Fruit fly (Drosophila melanogaster) whole organism, embryonic: ENCODE measurements around the gene Cdc14.

ENCODE experiments used
- CG10366 ChIP-seq: fragments of 200-800 bp; sonication (Bioruptor generic); IDR thresholded peaks from 2 replicates; pipeline ENCODE4 v1.3.6; 2022; ENCODE audit warnings: missing biosample characterization, missing genetic modification characterization
- CG12104 ChIP-seq: fragments of 200-800 bp; sonication (Bioruptor generic); optimal IDR thresholded peaks from 3 replicates; lab custom pipeline; 2016; ENCODE audit warnings: missing biosample characterization, missing genetic modification characterization
- CG12942 ChIP-seq: fragments of 200-800 bp; sonication (Bioruptor generic); optimal IDR thresholded peaks from 3 replicates; lab custom pipeline; 2016; ENCODE audit warnings: missing biosample characterization, missing genetic modification characterization
- CG13894 ChIP-seq: fragments of 200-800 bp; sonication (Bioruptor generic); optimal IDR thresholded peaks from 3 replicates; lab custom pipeline; 2018; ENCODE audit warnings: missing biosample characterization, mild to moderate bottlenecking, missing genetic modification characterization, moderate library complexity
- CG15011 ChIP-seq: fragments of 200-800 bp; sonication (Bioruptor generic); optimal IDR thresholded peaks from 3 replicates; lab custom pipeline; 2018; ENCODE audit warnings: missing biosample characterization, mild to moderate bottlenecking, missing genetic modification characterization
- CG17359 ChIP-seq: fragments of 200-800 bp; sonication (Bioruptor generic); optimal IDR thresholded peaks from 3 replicates; lab custom pipeline; 2018; ENCODE audit warnings: missing biosample characterization, mild to moderate bottlenecking, missing genetic modification characterization, moderate library complexity
- CG18599 ChIP-seq: fragments of 200-800 bp; sonication (Bioruptor generic); optimal IDR thresholded peaks from 3 replicates; lab custom pipeline; 2017; ENCODE audit warnings: missing biosample characterization, missing genetic modification characterization, mild to moderate bottlenecking, moderate library complexity, missing genetic modification reagents
- CG4424 ChIP-seq: fragments of 200-800 bp; sonication (Bioruptor generic); optimal IDR thresholded peaks from 3 replicates; lab custom pipeline; 2016; ENCODE audit warnings: missing biosample characterization, missing genetic modification characterization
- CG7271 ChIP-seq: fragments of 200-800 bp; sonication (Bioruptor generic); optimal IDR thresholded peaks from 2 replicates; lab custom pipeline; 2018; ENCODE audit warnings: missing biosample characterization, mild to moderate bottlenecking, missing genetic modification characterization, moderate library complexity
- CG7357 ChIP-seq: fragments of 200-800 bp; sonication (Bioruptor generic); IDR thresholded peaks from 3 replicates; pipeline ENCODE4 v1.3.6; 2022; ENCODE audit warnings: missing biosample characterization, missing genetic modification characterization
- CG8281 ChIP-seq: fragments of 200-800 bp; sonication (Bioruptor generic); optimal IDR thresholded peaks from 2 replicates; lab custom pipeline; 2018; ENCODE audit warnings: missing biosample characterization, mild to moderate bottlenecking, missing genetic modification characterization, moderate library complexity
- D19B ChIP-seq: fragments of 200-800 bp; sonication (Bioruptor generic); optimal IDR thresholded peaks from 2 replicates; lab custom pipeline; 2017; ENCODE audit warnings: missing biosample characterization, mild to moderate bottlenecking, missing genetic modification characterization
- Dll ChIP-seq: fragments of 200-800 bp; sonication (Bioruptor generic); IDR thresholded peaks from 4 replicates; pipeline ENCODE4 v1.3.6; 2022; ENCODE audit warnings: missing biosample characterization, missing genetic modification characterization; ENCODE audit not compliant: partially characterized antibody
- H2.0 ChIP-seq: fragments of 200-800 bp; sonication (Bioruptor generic); IDR thresholded peaks from 2 replicates; pipeline ENCODE4 v1.3.6; 2022; ENCODE audit warnings: missing biosample characterization, missing genetic modification characterization
- Hey ChIP-seq: fragments of 200-800 bp; sonication (Bioruptor generic); optimal IDR thresholded peaks from 3 replicates; lab custom pipeline; 2018; ENCODE audit warnings: missing biosample characterization, mild to moderate bottlenecking, missing genetic modification characterization
- HmgD ChIP-seq: fragments of 200-800 bp; sonication (Bioruptor generic); optimal IDR thresholded peaks from 3 replicates; lab custom pipeline; 2016; ENCODE audit warnings: missing biosample characterization, missing genetic modification characterization
- Lhr ChIP-seq: fragments of 200-800 bp; sonication (Bioruptor generic); optimal IDR thresholded peaks from 3 replicates; lab custom pipeline; 2017; ENCODE audit warnings: mild to moderate bottlenecking, missing biosample characterization, missing genetic modification reagents, missing genetic modification characterization
- Med ChIP-seq: fragments of 200-800 bp; sonication (Bioruptor generic); peaks from one replicate; lab custom pipeline; 2016; ENCODE audit warnings: missing biosample characterization, missing genetic modification characterization, mild to moderate bottlenecking, inconsistent platforms, moderate library complexity
- Meics ChIP-seq: fragments of 200-800 bp; sonication (Bioruptor generic); optimal IDR thresholded peaks from 2 replicates; lab custom pipeline; 2017; ENCODE audit warnings: missing biosample characterization, mild to moderate bottlenecking, missing genetic modification characterization
- Nf-YA ChIP-seq: fragments of 200-800 bp; sonication (Bioruptor generic); IDR thresholded peaks from 2 replicates; pipeline ENCODE4 v1.3.6; 2022; ENCODE audit warnings: missing biosample characterization, missing genetic modification characterization
- Nf-YC ChIP-seq: fragments of 200-800 bp; optimal IDR thresholded peaks from 3 replicates; lab custom pipeline; 2019; ENCODE audit warnings: missing biosample characterization, mild to moderate bottlenecking, missing genetic modification characterization, moderate library complexity
- Ptx1 ChIP-seq: fragments of 200-800 bp; sonication (Bioruptor generic); IDR thresholded peaks from 2 replicates; pipeline ENCODE4 v1.3.6; 2022; ENCODE audit warnings: missing biosample characterization, missing genetic modification characterization
- Taf1 ChIP-seq: fragments of 200-800 bp; sonication (Bioruptor generic); IDR thresholded peaks from 2 replicates; pipeline ENCODE4 v1.3.6; 2022; ENCODE audit warnings: missing biosample characterization, missing genetic modification characterization
- Xrp1 ChIP-seq: fragments of 200-800 bp; sonication (Bioruptor generic); IDR thresholded peaks from 2 replicates; pipeline ENCODE4 v1.3.6; 2022; ENCODE audit warnings: missing biosample characterization, missing genetic modification characterization
- YL-1 ChIP-seq: fragments of 200-800 bp; sonication (Bioruptor generic); optimal IDR thresholded peaks from 3 replicates; lab custom pipeline; 2017; ENCODE audit warnings: missing biosample characterization, mild to moderate bottlenecking, missing genetic modification characterization
- abd-A ChIP-seq: fragments of 200-800 bp; sonication (Bioruptor generic); optimal IDR thresholded peaks from 3 replicates; lab custom pipeline; 2019; ENCODE audit warnings: missing biosample characterization, mild to moderate bottlenecking, missing genetic modification characterization, moderate library complexity
- al ChIP-seq: fragments of 200-800 bp; sonication (Bioruptor generic); IDR thresholded peaks from 2 replicates; pipeline ENCODE4 v1.3.6; 2022; ENCODE audit warnings: missing biosample characterization, missing genetic modification characterization
- bab2 ChIP-seq: fragments of 200-800 bp; sonication (Bioruptor generic); optimal IDR thresholded peaks from 2 replicates; lab custom pipeline; 2016; ENCODE audit warnings: missing biosample characterization, missing genetic modification characterization
- bsh ChIP-seq, 2 experiments: fragments of 200-800 bp; sonication (Bioruptor generic); optimal IDR thresholded peaks; 2 replicates each; lab custom pipeline; 2017 to 2018; ENCODE audit warnings: mild to moderate bottlenecking in 2 of 2, missing biosample characterization in 2 of 2, missing genetic modification characterization in 2 of 2, moderate library complexity in 1 of 2
- da ChIP-seq: fragments of 200-800 bp; sonication (Bioruptor generic); optimal IDR thresholded peaks from 2 replicates; lab custom pipeline; 2016; ENCODE audit warnings: missing biosample characterization, missing genetic modification characterization
- dati ChIP-seq: fragments of 200-800 bp; sonication (Bioruptor generic); IDR thresholded peaks from 2 replicates; pipeline ENCODE4 v1.3.6; 2022; ENCODE audit warnings: missing biosample characterization, missing genetic modification characterization
- dimm ChIP-seq: fragments of 200-800 bp; sonication (Bioruptor generic); IDR thresholded peaks from 2 replicates; pipeline ENCODE4 v1.3.6; 2022; ENCODE audit warnings: missing biosample characterization, missing genetic modification characterization
- dmrt99B ChIP-seq: fragments of 200-800 bp; sonication (Bioruptor generic); optimal IDR thresholded peaks from 2 replicates; lab custom pipeline; 2018; ENCODE audit warnings: missing biosample characterization, mild to moderate bottlenecking, missing genetic modification characterization, moderate library complexity
- dysf ChIP-seq: fragments of 200-800 bp; sonication (Bioruptor generic); IDR thresholded peaks from 3 replicates; pipeline ENCODE4 v1.3.6; 2022; ENCODE audit warnings: missing biosample characterization, missing genetic modification characterization
- en ChIP-seq: fragments of 200-800 bp; sonication (Bioruptor generic); optimal IDR thresholded peaks from 2 replicates; lab custom pipeline; 2016; ENCODE audit warnings: missing biosample characterization, missing genetic modification characterization
- ewg ChIP-seq: fragments of 200-800 bp; sonication (Bioruptor generic); optimal IDR thresholded peaks from 3 replicates; lab custom pipeline; 2017; ENCODE audit warnings: mild to moderate bottlenecking, missing biosample characterization, missing genetic modification reagents, missing genetic modification characterization
- fd64A ChIP-seq: fragments of 200-800 bp; sonication (Bioruptor generic); optimal IDR thresholded peaks from 3 replicates; lab custom pipeline; 2018; ENCODE audit warnings: missing biosample characterization, mild to moderate bottlenecking, missing genetic modification characterization
- ken ChIP-seq: fragments of 200-800 bp; sonication (Bioruptor generic); IDR thresholded peaks from 3 replicates; pipeline ENCODE4 v1.3.6; 2022; ENCODE audit warnings: missing biosample characterization, missing genetic modification characterization
- klu ChIP-seq: fragments of 200-800 bp; sonication (Bioruptor generic); IDR thresholded peaks from 2 replicates; pipeline ENCODE4 v1.3.6; 2022; ENCODE audit warnings: missing biosample characterization, missing genetic modification characterization
- knrl ChIP-seq: fragments of 200-800 bp; sonication (Bioruptor generic); IDR thresholded peaks from 3 replicates; pipeline ENCODE4 v1.3.6; 2022; ENCODE audit warnings: missing biosample characterization, missing genetic modification characterization; ENCODE audit not compliant: partially characterized antibody
- lilli ChIP-seq: fragments of 200-800 bp; sonication (Bioruptor generic); optimal IDR thresholded peaks from 3 replicates; lab custom pipeline; 2016; ENCODE audit warnings: missing biosample characterization, missing genetic modification characterization
- lmd ChIP-seq: fragments of 200-800 bp; sonication (Bioruptor generic); IDR thresholded peaks from 2 replicates; pipeline ENCODE4 v1.3.6; 2022; ENCODE audit warnings: missing biosample characterization, missing genetic modification characterization
- onecut ChIP-seq: fragments of 200-800 bp; sonication (Bioruptor generic); IDR thresholded peaks from 2 replicates; pipeline ENCODE4 v1.3.6; 2022; ENCODE audit warnings: missing biosample characterization, missing genetic modification characterization
- otp ChIP-seq: fragments of 200-800 bp; sonication (Bioruptor generic); IDR thresholded peaks from 3 replicates; pipeline ENCODE4, ENCODE4 v1.3.6; 2022; ENCODE audit warnings: missing biosample characterization, missing genetic modification characterization
- schlank ChIP-seq: fragments of 200-800 bp; sonication (Bioruptor generic); optimal IDR thresholded peaks from 2 replicates; lab custom pipeline; 2018; ENCODE audit warnings: missing biosample characterization, mild to moderate bottlenecking, missing genetic modification characterization
- sna ChIP-seq: fragments of 200-800 bp; sonication (Bioruptor generic); IDR thresholded peaks from 2 replicates; pipeline ENCODE4 v1.3.6; 2022; ENCODE audit warnings: missing biosample characterization, missing genetic modification characterization; ENCODE audit not compliant: partially characterized antibody
- twi ChIP-seq: fragments of 200-800 bp; optimal IDR thresholded peaks from 2 replicates; lab custom pipeline; 2019; ENCODE audit warnings: missing biosample characterization, mild to moderate bottlenecking, missing genetic modification characterization, moderate library complexity
- unc-4 ChIP-seq: fragments of 200-800 bp; sonication (Bioruptor generic); IDR thresholded peaks from 2 replicates; pipeline ENCODE4 v1.3.6; 2022; ENCODE audit warnings: missing biosample characterization, missing genetic modification characterization; ENCODE audit not compliant: partially characterized antibody
- vnd ChIP-seq: fragments of 200-800 bp; sonication (Bioruptor generic); IDR thresholded peaks from 3 replicates; pipeline ENCODE4 v1.3.6; 2022; ENCODE audit warnings: missing biosample characterization, missing genetic modification characterization; ENCODE audit not compliant: partially characterized antibody
- wdn ChIP-seq: fragments of 200-800 bp; sonication (Bioruptor generic); IDR thresholded peaks from 2 replicates; pipeline ENCODE4 v1.3.6; 2022; ENCODE audit warnings: missing biosample characterization, missing genetic modification characterization
- wek ChIP-seq: fragments of 200-800 bp; sonication (Bioruptor generic); optimal IDR thresholded peaks from 3 replicates; lab custom pipeline; 2018; ENCODE audit warnings: missing biosample characterization, mild to moderate bottlenecking, missing genetic modification characterization, moderate library complexity

Gene Cdc14

dm6 chr2L:7850406-7850805, 39.9 kb upstream of the Cdc14 start (continued):
- TF ChIP-seq Hey (tag; lab: Kevin White, UChicago) (peak; percentile 49), otp (no peak), CG17359 (tag; lab: Kevin White, UChicago) (no peak), abd-A (peak; percentile 94), Taf1 (GFP tag; lab: Robert Waterston, UW) (no peak), CG7357 (GFP tag; lab: Robert Waterston, UW) (no peak), D19B (GFP tag; lab: Kevin White, UChicago) (no peak), klu (GFP tag; lab: Robert Waterston, UW) (no peak), CG13894 (tag; lab: Kevin White, UChicago) (peak; percentile 41), Lhr (GFP tag; lab: Kevin White, UChicago) (no peak), vnd (GFP tag; lab: Robert Waterston, UW) (no peak)

DNA sequence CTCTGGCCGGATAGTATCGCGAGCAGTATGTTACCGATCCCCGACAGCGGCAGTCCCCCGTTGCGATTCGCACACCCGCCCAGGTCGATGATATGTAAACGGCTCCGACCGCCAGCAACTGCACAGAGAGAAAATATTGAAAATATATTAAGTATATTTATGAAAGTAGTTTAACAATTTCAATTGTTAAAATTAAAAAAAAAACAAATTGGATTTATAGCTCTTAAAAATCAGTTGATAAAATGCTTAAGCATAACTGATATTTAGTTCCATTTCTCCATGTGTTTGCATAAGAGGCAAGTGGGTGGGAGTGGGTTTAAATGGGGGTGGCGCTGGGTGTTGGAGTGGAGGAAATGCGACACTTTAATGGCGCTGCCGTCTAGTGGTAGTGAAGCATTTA, 39.0 kb upstream of the Cdc14 start:
- TF ChIP-seq fd64A, result no peak
- no peak for TF ChIP-seq CG7271 (tag; lab: Kevin White, UChicago)
- peak; percentile 65 for TF ChIP-seq CG18599 (GFP tag; lab: Kevin White, UChicago)
- TF ChIP-seq da (GFP tag; lab: Kevin White, UChicago), result no peak
- no peak for TF ChIP-seq onecut
- peak; percentile 42 for TF ChIP-seq Ptx1 (GFP tag; lab: Robert Waterston, UW)
- TF ChIP-seq bsh (GFP tag; optimal IDR thresholded peaks at IDR 0.05; lab: Kevin White, UChicago), result peak in 1 of 2 experiments; percentile 61
- no peak for TF ChIP-seq dysf
- TF ChIP-seq CG10366 (GFP tag; lab: Robert Waterston, UW), result peak; percentile 12; the same call in 1 of the 2 replicates
- no peak for TF ChIP-seq CG8281 (tag; lab: Kevin White, UChicago)
- TF ChIP-seq knrl (GFP tag; lab: Robert Waterston, UW), result no peak
- TF ChIP-seq lilli (GFP tag; lab: Kevin White, UChicago), result no peak
- TF ChIP-seq dati (GFP tag; lab: Robert Waterston, UW), result no peak
- TF ChIP-seq schlank (tag; lab: Kevin White, UChicago), result no peak
- TF ChIP-seq twi (tag; lab: Kevin White, UChicago), result no peak
- peak; percentile 58 for TF ChIP-seq Med
- TF ChIP-seq unc-4 (GFP tag; lab: Robert Waterston, UW), result no peak
- no peak for TF ChIP-seq Nf-YA (GFP tag; lab: Robert Waterston, UW)
- TF ChIP-seq wek (GFP tag; lab: Kevin White, UChicago), result no peak
- TF ChIP-seq en, result no peak
- TF ChIP-seq ewg (GFP tag; lab: Kevin White, UChicago), result peak; percentile 13
- no peak for TF ChIP-seq HmgD (GFP tag; lab: Kevin White, UChicago)
- TF ChIP-seq CG4424 (GFP tag; lab: Kevin White, UChicago), result no peak
- TF ChIP-seq bab2 (GFP tag; lab: Kevin White, UChicago), result no peak
- TF ChIP-seq wdn, result no peak
- no peak for TF ChIP-seq lmd (GFP tag; lab: Robert Waterston, UW)
- TF ChIP-seq ken (GFP tag; lab: Robert Waterston, UW), result no peak
- TF ChIP-seq CG12104 (GFP tag; lab: Kevin White, UChicago), result no peak
- TF ChIP-seq Dll, result no peak
- TF ChIP-seq sna (GFP tag; lab: Robert Waterston, UW), result no peak
- TF ChIP-seq CG15011 (GFP tag; lab: Kevin White, UChicago), result no peak
- no peak for TF ChIP-seq CG12942 (GFP tag; lab: Kevin White, UChicago)
- peak; percentile 11 for TF ChIP-seq Meics (GFP tag; lab: Kevin White, UChicago)
- TF ChIP-seq al (GFP tag; lab: Robert Waterston, UW), result no peak
- no peak for TF ChIP-seq dimm (GFP tag; lab: Robert Waterston, UW)
- no peak for TF ChIP-seq Nf-YC (tag; lab: Kevin White, UChicago)
- TF ChIP-seq YL-1 (GFP tag; lab: Kevin White, UChicago), result no peak
- TF ChIP-seq dmrt99B, result peak; percentile 60
- no peak for TF ChIP-seq H2.0 (GFP tag; lab: Robert Waterston, UW)
- TF ChIP-seq Xrp1 (GFP tag; lab: Robert Waterston, UW), result peak; percentile 50; the same call in 1 of the 2 replicates
